Worm (Caenorhabditis elegans) whole organism, L4/young adult: ENCODE measurements around the gene abu-2.

Experiments used
- W03F9.2 ChIP-seq: fragments of 150-350 bp; optimal IDR thresholded peaks from 2 replicates; lab custom pipeline; 2014; ENCODE audit warnings: missing biosample characterization, missing genetic modification characterization
- dao-5 ChIP-seq: sonication (generic microtip); optimal IDR thresholded peaks from 2 replicates; lab custom pipeline; 2016; ENCODE audit warnings: missing genotype, missing genetic modification characterization, moderate library complexity, missing compliant biosample characterization
- him-1 ChIP-seq: sonication (generic microtip); optimal IDR thresholded peaks from 2 replicates; lab custom pipeline; 2016; ENCODE audit warnings: missing genotype, missing genetic modification reagents, missing genetic modification characterization, missing compliant biosample characterization

abu-2 gene

ce11 chrX:1397516-1397915 is 12.9 kb downstream of the abu-2 start, which contains the start of gene H39E20.1:
Gene H39E20.1, minus strand, starts transcription at chrX:1397616.
- TF ChIP-seq dao-5 (tag; lab: Kevin White, UChicago) = no peak
- TF ChIP-seq him-1 (tag; lab: Kevin White, UChicago) = no peak
- TF ChIP-seq W03F9.2 (tag; lab: Kevin White, UChicago) = no peak

- no peak for TF ChIP-seq him-1 (tag; lab: Kevin White, UChicago)
- no peak for TF ChIP-seq dao-5 (tag; lab: Kevin White, UChicago)
- TF ChIP-seq W03F9.2 (tag; lab: Kevin White, UChicago) = no peak
Measured at ce11 chrX:1395793-1396192, 14.7 kb downstream of the abu-2 start.

- TF ChIP-seq him-1 (tag; lab: Kevin White, UChicago) = no peak
- TF ChIP-seq dao-5 (tag; lab: Kevin White, UChicago) = no peak
- TF ChIP-seq W03F9.2 (tag; lab: Kevin White, UChicago) = no peak
Measured at ce11 chrX:1394437-1394836, 16.0 kb downstream of the abu-2 start.

- no peak for TF ChIP-seq dao-5 (tag; lab: Kevin White, UChicago)
- TF ChIP-seq W03F9.2 (tag; lab: Kevin White, UChicago) = no peak
- no peak for TF ChIP-seq him-1 (tag; lab: Kevin White, UChicago)
Measured at ce11 chrX:1393891-1394290, 16.6 kb downstream of the abu-2 start, which contains the start of gene F56C3.9. Gene F56C3.9, minus strand, starts transcription at chrX:1393991.

- TF ChIP-seq dao-5 (tag; lab: Kevin White, UChicago) (peak; percentile 11), him-1 (tag; lab: Kevin White, UChicago) (peak; percentile 95), W03F9.2 (tag; lab: Kevin White, UChicago) (peak; percentile 88)
Measured at ce11 chrX:1389382-1389983, 21.0 kb downstream of the abu-2 start.

- TF ChIP-seq him-1 (tag; lab: Kevin White, UChicago) = no peak
- TF ChIP-seq dao-5 (tag; lab: Kevin White, UChicago) = no peak
Measured at ce11 chrX:1386893-1387367, 23.5 kb downstream of the abu-2 start, which contains the start of gene F56C3.1. Gene F56C3.1, plus strand, starts transcription at chrX:1387317.

ce11 chrX:1384538-1384937 is 25.9 kb downstream of the abu-2 start, which contains the start of gene F56C3.8:
Gene F56C3.8, minus strand, starts transcription at chrX:1384638.
- TF ChIP-seq him-1 (tag; lab: Kevin White, UChicago) = no peak
- TF ChIP-seq W03F9.2 (tag; lab: Kevin White, UChicago) = no peak
- no peak for TF ChIP-seq dao-5 (tag; lab: Kevin White, UChicago)

ce11 chrX:1383546-1383945 is 26.9 kb downstream of the abu-2 start:
- TF ChIP-seq W03F9.2 (tag; lab: Kevin White, UChicago) (no peak), dao-5 (tag; lab: Kevin White, UChicago) (no peak), him-1 (tag; lab: Kevin White, UChicago) (no peak)

- TF ChIP-seq dao-5 (tag; lab: Kevin White, UChicago) = no peak
- no peak for TF ChIP-seq him-1 (tag; lab: Kevin White, UChicago)
- TF ChIP-seq W03F9.2 (tag; lab: Kevin White, UChicago) = no peak
Measured at ce11 chrX:1381565-1381964, 28.9 kb downstream of the abu-2 start, which contains the start of gene F56C3.10. Gene F56C3.10, minus strand, starts transcription at chrX:1381665.

ce11 chrX:1379391-1379790 is 31.1 kb downstream of the abu-2 start:
- TF ChIP-seq dao-5 (tag; lab: Kevin White, UChicago) = peak; percentile 81
- TF ChIP-seq him-1 (tag; lab: Kevin White, UChicago) = no peak
- peak; percentile 21 for TF ChIP-seq W03F9.2 (tag; lab: Kevin White, UChicago)

ce11 chrX:1372464-1372863 is 38.0 kb downstream of the abu-2 start:
- no peak for TF ChIP-seq W03F9.2 (tag; lab: Kevin White, UChicago)
- TF ChIP-seq dao-5 (tag; lab: Kevin White, UChicago) = no peak
- no peak for TF ChIP-seq him-1 (tag; lab: Kevin White, UChicago)

- TF ChIP-seq dao-5 (tag; lab: Kevin White, UChicago) (no peak), W03F9.2 (tag; lab: Kevin White, UChicago) (no peak)
Measured at ce11 chrX:1371688-1372087, 38.8 kb downstream of the abu-2 start, which contains the start of gene fbxa-190. Gene fbxa-190, plus strand, starts transcription at chrX:1372012.

- TF ChIP-seq him-1 (tag; lab: Kevin White, UChicago) (no peak), W03F9.2 (tag; lab: Kevin White, UChicago) (no peak), dao-5 (tag; lab: Kevin White, UChicago) (no peak)
Measured at ce11 chrX:1370736-1371281, 39.6 kb downstream of the abu-2 start, which contains the start of gene F56C3.7. Gene F56C3.7, minus strand, starts transcription at chrX:1370786.
